Worm (Caenorhabditis elegans) whole organism, L2 larva: ENCODE results near the gene srh-282.

Experiments used
- ZK546.5 ChIP-seq: sonication (generic microtip); optimal IDR thresholded peaks from 2 replicates; lab custom pipeline; 2017; ENCODE audit warnings: missing biosample characterization, missing genetic modification characterization
- aly-2 ChIP-seq: fragments of 150-350 bp; optimal IDR thresholded peaks from 2 replicates; lab custom pipeline; 2014; ENCODE audit warnings: missing biosample characterization, missing genetic modification characterization
- egl-27 ChIP-seq: sonication (generic microtip); optimal IDR thresholded peaks from 3 replicates; lab custom pipeline; 2017; ENCODE audit warnings: missing biosample characterization, missing genetic modification reagents, missing genetic modification characterization
- elt-3 ChIP-seq: sonication (generic microtip); optimal IDR thresholded peaks from 2 replicates; lab custom pipeline; 2017; ENCODE audit warnings: missing biosample characterization, missing genetic modification characterization
- fos-1 ChIP-seq: fragments of 150-350 bp; optimal IDR thresholded peaks from 2 replicates; lab custom pipeline; 2014; ENCODE audit warnings: missing biosample characterization, missing genetic modification characterization
- mbf-1 ChIP-seq: sonication (generic microtip); optimal IDR thresholded peaks from 2 replicates; lab custom pipeline; 2017; ENCODE audit warnings: missing biosample characterization, missing genetic modification characterization
- nhr-11 ChIP-seq: fragments of 150-350 bp; optimal IDR thresholded peaks from 2 replicates; lab custom pipeline; 2014; ENCODE audit warnings: missing biosample characterization, missing genetic modification characterization
- nhr-237 ChIP-seq: fragments of 150-350 bp; optimal IDR thresholded peaks from 2 replicates; lab custom pipeline; 2014; ENCODE audit warnings: missing biosample characterization, missing genetic modification characterization
- nhr-25 ChIP-seq: fragments of 150-350 bp; sonication (generic microtip); optimal IDR thresholded peaks from 3 replicates; lab custom pipeline; 2014; ENCODE audit warnings: missing biosample characterization, missing genetic modification characterization
- skn-1 ChIP-seq: sonication (generic microtip); optimal IDR thresholded peaks from 2 replicates; lab custom pipeline; 2017; ENCODE audit warnings: missing biosample characterization, missing genetic modification characterization
- snpc-4 ChIP-seq: fragments of 150-350 bp; optimal IDR thresholded peaks from 2 replicates; lab custom pipeline; 2014; ENCODE audit warnings: missing biosample characterization, missing genetic modification characterization
- unc-39 ChIP-seq: fragments of 150-350 bp; optimal IDR thresholded peaks from 2 replicates; lab custom pipeline; 2014; ENCODE audit warnings: missing biosample characterization, missing genetic modification characterization
- unc-62 ChIP-seq: fragments of 150-350 bp; optimal IDR thresholded peaks from 2 replicates; lab custom pipeline; 2014; ENCODE audit warnings: missing biosample characterization, missing genetic modification reagents, missing genetic modification characterization

- TF ChIP-seq mbf-1 (no peak), elt-3 (tag; lab: Kevin White, UChicago) (no peak), nhr-237 (tag; lab: Kevin White, UChicago) (no peak), nhr-25 (tag; lab: Kevin White, UChicago) (no peak), fos-1 (tag; lab: Kevin White, UChicago) (no peak), unc-39 (tag; lab: Kevin White, UChicago) (no peak), skn-1 (tag; lab: Kevin White, UChicago) (no peak), aly-2 (no peak), snpc-4 (tag; lab: Kevin White, UChicago) (no peak), nhr-11 (no peak), unc-62 (GFP tag; lab: Kevin White, UChicago) (no peak), egl-27 (tag; lab: Kevin White, UChicago) (no peak), ZK546.5 (no peak)
These were observed 28.4 kb downstream of the srh-282 start, which contains the start of gene aass-1 for ce11 chrIV:244843-245242.
